Worm (Caenorhabditis elegans): ENCODE data around the gene C09H10.5.

DNA sequence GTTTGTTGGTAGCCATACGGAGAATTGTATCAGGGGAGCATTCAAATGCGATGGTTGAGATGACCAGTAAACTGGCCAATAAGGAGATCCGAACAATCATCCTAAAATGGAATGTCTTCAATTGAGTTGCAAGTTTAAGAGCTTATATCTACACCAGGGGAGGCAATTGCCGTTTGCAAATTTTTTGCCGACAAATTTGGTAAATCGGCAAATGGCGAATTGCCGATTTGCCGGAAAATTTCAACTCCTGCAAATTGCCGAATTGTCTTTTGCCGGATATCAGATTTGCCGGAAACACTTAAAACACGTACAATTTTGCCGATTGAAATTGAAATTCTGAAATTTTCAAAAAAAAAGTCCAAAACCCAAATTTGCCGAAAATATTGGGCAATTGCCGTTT, 31.3 kb upstream of the C09H10.5 start, which contains the start of gene F40F8.5:
- TF ChIP-seq hmg-20 (GFP tag; IDR thresholded peaks at IDR 0.05) (no peak), madf-8 (GFP tag; conservative IDR thresholded peaks at IDR 0.05) (no peak), chd-7 (tag; optimal IDR thresholded peaks at IDR 0.05) (no peak)
